Fruit fly (Drosophila melanogaster) whole organism, embryonic: ENCODE measurements around the gene CG7714.

Experiments
- Abd-B ChIP-seq: fragments of 200-800 bp; sonication (Bioruptor generic); optimal IDR thresholded peaks from 2 replicates; lab custom pipeline; 2018; ENCODE audit warnings: missing biosample characterization, mild to moderate bottlenecking, missing genetic modification characterization, moderate library complexity
- CG11093 ChIP-seq: fragments of 200-800 bp; sonication (Bioruptor generic); IDR thresholded peaks from 3 replicates; pipeline ENCODE4 v1.3.6; 2022; ENCODE audit warnings: missing biosample characterization, missing genetic modification characterization
- CG11560 ChIP-seq: fragments of 200-800 bp; sonication (Bioruptor generic); IDR thresholded peaks from 3 replicates; pipeline ENCODE4 v1.3.6; 2022; ENCODE audit warnings: missing biosample characterization, missing genetic modification characterization
- CG11723 ChIP-seq: fragments of 200-800 bp; sonication (Bioruptor generic); optimal IDR thresholded peaks from 2 replicates; lab custom pipeline; 2017; ENCODE audit warnings: missing biosample characterization, mild to moderate bottlenecking, missing genetic modification characterization
- CG12299 ChIP-seq: fragments of 200-800 bp; sonication (Bioruptor generic); optimal IDR thresholded peaks from 2 replicates; lab custom pipeline; 2018; ENCODE audit warnings: missing biosample characterization, mild to moderate bottlenecking, missing genetic modification characterization
- CG12744 ChIP-seq: fragments of 200-800 bp; sonication (Bioruptor generic); optimal IDR thresholded peaks from 2 replicates; lab custom pipeline; 2016; ENCODE audit warnings: missing biosample characterization, missing genetic modification characterization
- CG13296 ChIP-seq: fragments of 200-800 bp; sonication (Bioruptor generic); optimal IDR thresholded peaks from 3 replicates; lab custom pipeline; 2018; ENCODE audit warnings: missing biosample characterization, mild to moderate bottlenecking, missing genetic modification characterization
- CG13424 ChIP-seq: fragments of 200-800 bp; sonication (Bioruptor generic); optimal IDR thresholded peaks from 2 replicates; lab custom pipeline; 2019; ENCODE audit warnings: missing biosample characterization, mild to moderate bottlenecking, missing genetic modification characterization, moderate library complexity
- CG15073 ChIP-seq: fragments of 200-800 bp; sonication (Bioruptor generic); optimal IDR thresholded peaks from 2 replicates; lab custom pipeline; 2016; ENCODE audit warnings: missing biosample characterization, missing genetic modification characterization
- CG1603 ChIP-seq: fragments of 200-800 bp; sonication (Bioruptor generic); optimal IDR thresholded peaks from 2 replicates; lab custom pipeline; 2019; ENCODE audit warnings: missing biosample characterization, mild to moderate bottlenecking, missing genetic modification characterization, moderate library complexity
- CG18619 ChIP-seq: fragments of 200-800 bp; sonication (Bioruptor generic); optimal IDR thresholded peaks from 3 replicates; lab custom pipeline; 2017; ENCODE audit warnings: missing biosample characterization, mild to moderate bottlenecking, missing genetic modification characterization
- CG2116 ChIP-seq: fragments of 200-800 bp; sonication (Bioruptor generic); optimal IDR thresholded peaks from 3 replicates; lab custom pipeline; 2018; ENCODE audit warnings: missing biosample characterization, mild to moderate bottlenecking, missing genetic modification characterization
- CG2202 ChIP-seq: fragments of 200-800 bp; sonication (Bioruptor generic); optimal IDR thresholded peaks from 2 replicates; lab custom pipeline; 2018; ENCODE audit warnings: missing biosample characterization, mild to moderate bottlenecking, missing genetic modification characterization
- CG32532 ChIP-seq: fragments of 200-800 bp; sonication (Bioruptor generic); IDR thresholded peaks from 2 replicates; pipeline ENCODE4 v1.3.6; 2022; ENCODE audit warnings: missing biosample characterization, missing genetic modification characterization
- CG8281 ChIP-seq: fragments of 200-800 bp; sonication (Bioruptor generic); optimal IDR thresholded peaks from 2 replicates; lab custom pipeline; 2018; ENCODE audit warnings: missing biosample characterization, mild to moderate bottlenecking, missing genetic modification characterization, moderate library complexity
- Dbx ChIP-seq: fragments of 200-800 bp; sonication (Bioruptor generic); IDR thresholded peaks from 3 replicates; pipeline ENCODE4 v1.3.6; 2022; ENCODE audit warnings: missing biosample characterization, missing genetic modification characterization
- Doc2 ChIP-seq: fragments of 200-800 bp; sonication (Bioruptor generic); IDR thresholded peaks from 2 replicates; pipeline ENCODE4 v1.3.6; 2022; ENCODE audit warnings: missing biosample characterization, missing genetic modification characterization
- HmgZ ChIP-seq: fragments of 200-800 bp; sonication (Bioruptor generic); optimal IDR thresholded peaks from 2 replicates; lab custom pipeline; 2018; ENCODE audit warnings: missing biosample characterization, mild to moderate bottlenecking, missing genetic modification characterization
- Hsf ChIP-seq: fragments of 200-800 bp; sonication (Bioruptor generic); optimal IDR thresholded peaks from 3 replicates; lab custom pipeline; 2016; ENCODE audit warnings: missing biosample characterization, missing genetic modification characterization
- Mes4 ChIP-seq: fragments of 200-800 bp; sonication (Bioruptor generic); optimal IDR thresholded peaks from 2 replicates; lab custom pipeline; 2016; ENCODE audit warnings: missing biosample characterization, missing genetic modification characterization
- Nf-YC ChIP-seq: fragments of 200-800 bp; optimal IDR thresholded peaks from 3 replicates; lab custom pipeline; 2019; ENCODE audit warnings: missing biosample characterization, mild to moderate bottlenecking, missing genetic modification characterization, moderate library complexity
- Optix ChIP-seq: fragments of 200-800 bp; sonication (Bioruptor generic); IDR thresholded peaks from 3 replicates; pipeline ENCODE4 v1.3.6; 2022; ENCODE audit warnings: missing biosample characterization, missing genetic modification characterization
- Side ChIP-seq: fragments of 200-800 bp; sonication (Bioruptor generic); optimal IDR thresholded peaks from 2 replicates; lab custom pipeline; 2016; ENCODE audit warnings: missing biosample characterization, missing genetic modification characterization
- amos ChIP-seq: fragments of 200-800 bp; sonication (Bioruptor generic); IDR thresholded peaks from 2 replicates; pipeline ENCODE4 v1.3.6; 2022; ENCODE audit warnings: missing biosample characterization, missing genetic modification characterization; ENCODE audit not compliant: partially characterized antibody
- cas ChIP-seq: fragments of 200-800 bp; sonication (Bioruptor generic); IDR thresholded peaks from 2 replicates; pipeline ENCODE4 v1.3.6; 2022; ENCODE audit warnings: missing biosample characterization, missing genetic modification characterization
- chm ChIP-seq: fragments of 200-800 bp; sonication (Bioruptor generic); IDR thresholded peaks from 2 replicates; pipeline ENCODE4 v1.3.6; 2022; ENCODE audit warnings: missing biosample characterization, missing genetic modification characterization
- danr ChIP-seq: fragments of 200-800 bp; sonication (Bioruptor generic); IDR thresholded peaks from 2 replicates; pipeline ENCODE4 v1.3.6; 2022; ENCODE audit warnings: missing biosample characterization, missing genetic modification characterization
- dmrt99B ChIP-seq: fragments of 200-800 bp; sonication (Bioruptor generic); optimal IDR thresholded peaks from 2 replicates; lab custom pipeline; 2018; ENCODE audit warnings: missing biosample characterization, mild to moderate bottlenecking, missing genetic modification characterization, moderate library complexity
- emc ChIP-seq: fragments of 200-800 bp; sonication (Bioruptor generic); optimal IDR thresholded peaks from 2 replicates; lab custom pipeline; 2016; ENCODE audit warnings: missing biosample characterization, missing genetic modification characterization
- esg ChIP-seq: fragments of 200-800 bp; sonication (Bioruptor generic); conservative IDR thresholded peaks from 2 replicates; pipeline ENCODE4 v1.3.6; 2022; ENCODE audit warnings: missing biosample characterization, missing genetic modification characterization
- fru ChIP-seq: fragments of >200 bp; optimal IDR thresholded peaks from 2 replicates; lab custom pipeline; 2017
- gcm2 ChIP-seq: fragments of 200-800 bp; sonication (Bioruptor generic); optimal IDR thresholded peaks from 2 replicates; lab custom pipeline; 2016; ENCODE audit warnings: missing biosample characterization, missing genetic modification characterization
- ham ChIP-seq: fragments of 200-800 bp; sonication (Bioruptor generic); IDR thresholded peaks from 2 replicates; pipeline ENCODE4 v1.3.6; 2022; ENCODE audit warnings: missing biosample characterization, missing genetic modification characterization
- jigr1 ChIP-seq: fragments of 200-800 bp; sonication (Bioruptor generic); IDR thresholded peaks from 3 replicates; pipeline ENCODE4 v1.3.6; 2022; ENCODE audit warnings: missing biosample characterization, missing genetic modification characterization
- knrl ChIP-seq: fragments of 200-800 bp; sonication (Bioruptor generic); IDR thresholded peaks from 3 replicates; pipeline ENCODE4 v1.3.6; 2022; ENCODE audit warnings: missing biosample characterization, missing genetic modification characterization; ENCODE audit not compliant: partially characterized antibody
- lov ChIP-seq, 2 experiments: fragments of 200-800 bp in 1 of 2; fragments of >200 bp in 1 of 2; sonication (Bioruptor generic) in 1 of 2; IDR thresholded peaks in 1 of 2; optimal IDR thresholded peaks in 1 of 2; 2 replicates in 1 of 2; 3 replicates in 1 of 2; pipeline versions ENCODE4 v1.3.6 to Lab custom; 2017 to 2022; ENCODE audit warnings: missing biosample characterization in 1 of 2, missing genetic modification characterization in 1 of 2
- luna ChIP-seq: fragments of 200-800 bp; sonication (Bioruptor generic); optimal IDR thresholded peaks from 2 replicates; lab custom pipeline; 2016; ENCODE audit warnings: missing biosample characterization, missing genetic modification characterization
- nmo ChIP-seq: fragments of 200-800 bp; sonication (Bioruptor generic); optimal IDR thresholded peaks from 2 replicates; lab custom pipeline; 2018; ENCODE audit warnings: missing biosample characterization, mild to moderate bottlenecking, missing genetic modification characterization, moderate library complexity
- org-1 ChIP-seq: fragments of 200-800 bp; sonication (Bioruptor generic); optimal IDR thresholded peaks from 2 replicates; lab custom pipeline; 2017; ENCODE audit warnings: missing biosample characterization, missing genetic modification characterization
- pan ChIP-seq, 4 experiments: fragments of >200 bp in 3 of 4; fragments of 200-800 bp in 1 of 4; sonication (Bioruptor generic) in 1 of 4; optimal IDR thresholded peaks in 3 of 4; IDR thresholded peaks in 1 of 4; 2 replicates each; pipeline versions ENCODE4 v1.3.6 to Lab custom; 2017 to 2022; ENCODE audit warnings: missing biosample characterization in 2 of 4, missing genetic modification characterization in 2 of 4, mixed read lengths in 1 of 4
- pb ChIP-seq: fragments of 200-800 bp; sonication (Bioruptor generic); optimal IDR thresholded peaks from 3 replicates; lab custom pipeline; 2016; ENCODE audit warnings: missing biosample characterization, missing genetic modification characterization
- sens ChIP-seq: fragments of 200-800 bp; sonication (Bioruptor generic); peaks from one replicate; lab custom pipeline; 2016; ENCODE audit warnings: missing biosample characterization, missing genetic modification characterization
- seq ChIP-seq: fragments of 200-800 bp; sonication (Bioruptor generic); IDR thresholded peaks from 2 replicates; pipeline ENCODE4 v1.3.6; 2022; ENCODE audit warnings: missing biosample characterization, missing genetic modification characterization
- tgo ChIP-seq: fragments of 200-800 bp; sonication (Bioruptor generic); IDR thresholded peaks from 3 replicates; pipeline ENCODE4 v1.3.6; 2022; ENCODE audit warnings: missing biosample characterization, missing genetic modification characterization
- trem ChIP-seq: fragments of 200-800 bp; optimal IDR thresholded peaks from 3 replicates; lab custom pipeline; 2019; ENCODE audit warnings: missing biosample characterization, mild to moderate bottlenecking, missing genetic modification characterization, moderate library complexity
- ttk ChIP-seq: fragments of 200-800 bp; sonication (Bioruptor generic); IDR thresholded peaks from 2 replicates; pipeline ENCODE4 v2.1.2; 2022; ENCODE audit warnings: missing biosample characterization, missing genetic modification characterization
- twi ChIP-seq: fragments of 200-800 bp; optimal IDR thresholded peaks from 2 replicates; lab custom pipeline; 2019; ENCODE audit warnings: missing biosample characterization, mild to moderate bottlenecking, missing genetic modification characterization, moderate library complexity
- yki ChIP-seq: fragments of >200 bp; optimal IDR thresholded peaks from 3 replicates; lab custom pipeline; 2018
- z ChIP-seq: fragments of 200-800 bp; sonication (Bioruptor generic); IDR thresholded peaks from 3 replicates; pipeline ENCODE4 v1.3.6; 2022; ENCODE audit warnings: missing biosample characterization, missing genetic modification characterization

The CG7714 gene

DNA sequence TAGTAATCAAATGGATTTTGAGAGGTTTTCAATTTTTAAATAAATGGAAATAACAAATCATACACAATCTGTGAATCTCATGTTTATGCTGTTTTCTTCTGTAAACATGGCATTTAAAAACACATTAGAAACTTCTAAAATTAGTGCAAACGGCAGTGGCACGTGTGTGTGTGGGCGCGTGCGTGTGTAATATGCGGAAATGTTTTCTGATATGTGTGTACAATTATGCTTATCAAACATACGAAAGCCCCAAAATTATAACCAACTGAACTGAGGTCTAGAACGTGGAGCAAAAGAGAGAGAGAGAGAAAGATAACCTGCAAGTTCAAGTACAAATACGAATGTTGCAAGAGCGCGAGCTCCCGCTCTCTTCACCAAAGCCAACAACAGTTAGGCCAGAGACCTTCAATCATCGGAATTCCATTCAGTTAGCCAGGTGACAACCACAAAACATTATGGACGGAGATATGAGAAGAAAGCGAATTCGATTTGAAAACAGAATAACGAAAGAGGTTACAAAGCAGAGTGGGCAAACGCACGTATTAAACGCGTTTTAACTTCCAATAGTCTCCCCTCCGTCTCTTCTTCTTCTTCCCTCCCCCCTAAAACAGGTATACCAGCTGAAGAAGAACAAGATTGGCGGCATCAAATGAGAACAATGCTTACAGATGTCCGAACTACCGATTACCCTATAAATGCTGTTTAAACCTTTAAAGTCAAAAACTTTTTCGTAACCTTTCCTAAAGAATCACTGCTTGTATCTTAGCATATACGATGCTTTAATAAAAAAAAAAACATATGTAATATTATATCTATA, 15.0 kb upstream of the CG7714 start (continued):
- TF ChIP-seq org-1 (peak; percentile 91), ham (GFP tag; lab: Robert Waterston, UW) (peak; percentile 91), yki (lab: Kevin White, UChicago) (no peak), lov (optimal IDR thresholded peaks at IDR 0.05; lab: Kevin White, UChicago) (no peak), lov (GFP tag; IDR thresholded peaks at IDR 0.05; lab: Robert Waterston, UW) (peak; percentile 93), trem (peak; percentile 91), Nf-YC (tag; lab: Kevin White, UChicago) (peak; percentile 79), tgo (GFP tag; lab: Robert Waterston, UW) (peak; percentile 97), seq (GFP tag; lab: Robert Waterston, UW) (peak; percentile 95), CG11093 (GFP tag; lab: Robert Waterston, UW) (peak; percentile 93), CG11723 (GFP tag; lab: Kevin White, UChicago) (peak; percentile 92), esg (peak; percentile 94), CG2202 (peak; percentile 91), CG8281 (peak; percentile 86), CG12744 (GFP tag; lab: Kevin White, UChicago) (peak; percentile 88), Dbx (GFP tag; lab: Robert Waterston, UW) (peak; percentile 98), pan (optimal IDR thresholded peaks at IDR 0.05; lab: Kevin White, UChicago) (no peak), pan (GFP tag; optimal IDR thresholded peaks at IDR 0.05 in 1 of 2, IDR thresholded peaks at IDR 0.05 in 1 of 2) (peak in 1 of 2 experiments; percentile 98), CG11560 (tag; lab: Robert Waterston, UW) (peak; percentile 89), CG15073 (GFP tag; lab: Kevin White, UChicago) (peak; percentile 67), jigr1 (GFP tag; lab: Robert Waterston, UW) (peak; percentile 92), HmgZ (tag; lab: Kevin White, UChicago) (peak; percentile 96), Mes4 (GFP tag; lab: Kevin White, UChicago) (peak; percentile 55), gcm2 (GFP tag; lab: Kevin White, UChicago) (peak; percentile 81), sens (GFP tag; lab: Kevin White, UChicago) (peak; percentile 97), CG12299 (tag; lab: Kevin White, UChicago) (peak; percentile 93), pb (peak; percentile 52), CG13424 (tag; lab: Kevin White, UChicago) (peak; percentile 96), knrl (GFP tag; lab: Robert Waterston, UW) (no peak), danr (GFP tag; lab: Robert Waterston, UW) (peak; percentile 93), luna (GFP tag; lab: Kevin White, UChicago) (peak; percentile 42), dmrt99B (peak; percentile 97), CG18619 (peak; percentile 94), twi (tag; lab: Kevin White, UChicago) (peak; percentile 92), nmo (GFP tag; lab: Kevin White, UChicago) (peak; percentile 98), CG13296 (GFP tag; lab: Kevin White, UChicago) (peak; percentile 97), Abd-B (GFP tag; lab: Kevin White, UChicago) (peak; percentile 95), amos (GFP tag; lab: Robert Waterston, UW) (no peak), Optix (peak; percentile 82; the same call in 2 of the 3 replicates), fru (lab: Kevin White, UChicago) (no peak), z (GFP tag; lab: Robert Waterston, UW) (0 out of 3 replicates have a peak, but pooled peaks have one; percentile 56), cas (GFP tag; lab: Robert Waterston, UW) (peak; percentile 94), Side (GFP tag; lab: Kevin White, UChicago) (peak; percentile 81), CG2116 (GFP tag; lab: Kevin White, UChicago) (peak; percentile 73), CG32532 (GFP tag; lab: Robert Waterston, UW) (peak; percentile 98), chm (GFP tag; lab: Robert Waterston, UW) (peak; percentile 95), ttk (GFP tag; lab: Robert Waterston, UW) (peak; percentile 95), Hsf (GFP tag; lab: Kevin White, UChicago) (peak; percentile 93), Doc2 (GFP tag; lab: Robert Waterston, UW) (peak; percentile 85), emc (GFP tag; lab: Kevin White, UChicago) (peak; percentile 74), CG1603 (tag; lab: Kevin White, UChicago) (peak; percentile 92)
